Worm (Caenorhabditis elegans) whole organism, L2 larva: ENCODE measurements around the gene Y27F2A.11.

ENCODE experiments used
- C34F6.9 ChIP-seq: fragments of 150-350 bp; optimal IDR thresholded peaks from 2 replicates; lab custom pipeline; 2014; ENCODE audit warnings: missing biosample characterization, missing genetic modification characterization
- elt-1 ChIP-seq: fragments of 150-350 bp; optimal IDR thresholded peaks from 2 replicates; lab custom pipeline; 2014; ENCODE audit warnings: missing biosample characterization, missing genetic modification characterization
- elt-3 ChIP-seq: sonication (generic microtip); optimal IDR thresholded peaks from 2 replicates; lab custom pipeline; 2017; ENCODE audit warnings: missing biosample characterization, missing genetic modification characterization
- lsy-2 ChIP-seq, 2 experiments: fragments of 150-350 bp in 1 of 2; sonication (generic microtip) in 1 of 2; optimal IDR thresholded peaks; 2 replicates each; lab custom pipeline; 2014 to 2017; ENCODE audit warnings: missing biosample characterization in 2 of 2, missing genetic modification characterization in 2 of 2
- nhr-77 ChIP-seq: fragments of 150-350 bp; optimal IDR thresholded peaks from 2 replicates; lab custom pipeline; 2014; ENCODE audit warnings: missing biosample characterization, missing genetic modification characterization
- snpc-4 ChIP-seq: fragments of 150-350 bp; optimal IDR thresholded peaks from 2 replicates; lab custom pipeline; 2014; ENCODE audit warnings: missing biosample characterization, missing genetic modification characterization
- ztf-4 ChIP-seq: fragments of 150-350 bp; optimal IDR thresholded peaks from 2 replicates; lab custom pipeline; 2014; ENCODE audit warnings: missing biosample characterization, missing genetic modification characterization

ce11 chrII:3234725-3235124 is 45.6 kb downstream of the Y27F2A.11 start, which contains the start of gene C17F4.8:
- no peak for TF ChIP-seq ztf-4 (tag; lab: Kevin White, UChicago)
- TF ChIP-seq lsy-2 (tag; optimal IDR thresholded peaks at IDR 0.05; lab: Kevin White, UChicago): no peak
- TF ChIP-seq elt-3: no peak
- TF ChIP-seq nhr-77: no peak
- no peak for TF ChIP-seq C34F6.9
- TF ChIP-seq snpc-4: no peak
- TF ChIP-seq elt-1 (tag; lab: Kevin White, UChicago): no peak
